Fruit fly (Drosophila melanogaster) whole organism, embryonic: Measurements from ENCODE around the gene nanos.
A peak's percentile ranks its signal among the peaks of the same experiment; 100 is the strongest.

Experiments
- Adf1 ChIP-seq: fragments of 200-800 bp; sonication (Bioruptor generic); IDR thresholded peaks from 2 replicates; pipeline ENCODE4 v1.3.6; 2022; ENCODE audit warnings: missing biosample characterization, missing genetic modification characterization
- Asciz ChIP-seq: fragments of 200-800 bp; sonication (Bioruptor generic); optimal IDR thresholded peaks from 2 replicates; lab custom pipeline; 2017; ENCODE audit warnings: missing biosample characterization, mild to moderate bottlenecking, missing genetic modification characterization, missing genetic modification reagents
- C15 ChIP-seq: fragments of 200-800 bp; sonication (Bioruptor generic); IDR thresholded peaks from 3 replicates; pipeline ENCODE4 v1.3.6; 2022; ENCODE audit warnings: missing biosample characterization, missing genetic modification characterization
- CG10147 ChIP-seq: fragments of 200-800 bp; sonication (Bioruptor generic); optimal IDR thresholded peaks from 2 replicates; lab custom pipeline; 2019; ENCODE audit warnings: missing biosample characterization, mild to moderate bottlenecking, missing genetic modification characterization, moderate library complexity
- CG10959 ChIP-seq: fragments of 200-800 bp; sonication (Bioruptor generic); IDR thresholded peaks from 2 replicates; pipeline ENCODE4 v1.3.6; 2022; ENCODE audit warnings: missing biosample characterization, missing genetic modification characterization
- CG11560 ChIP-seq: fragments of 200-800 bp; sonication (Bioruptor generic); IDR thresholded peaks from 3 replicates; pipeline ENCODE4 v1.3.6; 2022; ENCODE audit warnings: missing biosample characterization, missing genetic modification characterization
- CG13296 ChIP-seq: fragments of 200-800 bp; sonication (Bioruptor generic); optimal IDR thresholded peaks from 3 replicates; lab custom pipeline; 2018; ENCODE audit warnings: missing biosample characterization, mild to moderate bottlenecking, missing genetic modification characterization
- CG14441 ChIP-seq: fragments of 200-800 bp; sonication (Bioruptor generic); IDR thresholded peaks from 2 replicates; pipeline ENCODE4 v1.3.6; 2022; ENCODE audit warnings: missing biosample characterization, missing genetic modification characterization
- CG15011 ChIP-seq: fragments of 200-800 bp; sonication (Bioruptor generic); optimal IDR thresholded peaks from 3 replicates; lab custom pipeline; 2018; ENCODE audit warnings: missing biosample characterization, mild to moderate bottlenecking, missing genetic modification characterization
- CG15269 ChIP-seq: fragments of 200-800 bp; sonication (Bioruptor generic); optimal IDR thresholded peaks from 2 replicates; lab custom pipeline; 2018; ENCODE audit warnings: missing biosample characterization, mild to moderate bottlenecking, missing genetic modification characterization, moderate library complexity
- CG18599 ChIP-seq: fragments of 200-800 bp; sonication (Bioruptor generic); optimal IDR thresholded peaks from 3 replicates; lab custom pipeline; 2017; ENCODE audit warnings: missing biosample characterization, missing genetic modification characterization, mild to moderate bottlenecking, moderate library complexity, missing genetic modification reagents
- CG2875 ChIP-seq: fragments of 200-800 bp; sonication (Bioruptor generic); optimal IDR thresholded peaks from 2 replicates; lab custom pipeline; 2017; ENCODE audit warnings: missing biosample characterization, mild to moderate bottlenecking, missing genetic modification characterization, missing genetic modification reagents
- CG31441 ChIP-seq: fragments of 200-800 bp; sonication (Bioruptor generic); IDR thresholded peaks from 2 replicates; pipeline ENCODE4 v1.3.6; 2022; ENCODE audit warnings: missing biosample characterization, missing genetic modification characterization
- CG32532 ChIP-seq: fragments of 200-800 bp; sonication (Bioruptor generic); IDR thresholded peaks from 2 replicates; pipeline ENCODE4 v1.3.6; 2022; ENCODE audit warnings: missing biosample characterization, missing genetic modification characterization
- CG3726 ChIP-seq: fragments of 200-800 bp; sonication (Bioruptor generic); IDR thresholded peaks from 3 replicates; pipeline ENCODE4, ENCODE4 v1.3.6; 2022; ENCODE audit warnings: missing biosample characterization, missing genetic modification characterization
- CG3838 ChIP-seq: fragments of 200-800 bp; sonication (Bioruptor generic); optimal IDR thresholded peaks from 3 replicates; lab custom pipeline; 2016; ENCODE audit warnings: missing biosample characterization, missing genetic modification characterization
- CG3847 ChIP-seq: fragments of 200-800 bp; sonication (Bioruptor generic); IDR thresholded peaks from 2 replicates; pipeline ENCODE4 v1.3.6; 2022; ENCODE audit warnings: missing biosample characterization, missing genetic modification characterization
- CG4328 ChIP-seq: fragments of 200-800 bp; sonication (Bioruptor generic); optimal IDR thresholded peaks from 3 replicates; lab custom pipeline; 2017; ENCODE audit warnings: missing biosample characterization, missing genetic modification reagents, missing genetic modification characterization
- CG4707 ChIP-seq: fragments of 200-800 bp; sonication (Bioruptor generic); optimal IDR thresholded peaks from 2 replicates; lab custom pipeline; 2018; ENCODE audit warnings: missing biosample characterization, mild to moderate bottlenecking, missing genetic modification characterization, moderate library complexity
- CG5953 ChIP-seq: fragments of 200-800 bp; sonication (Bioruptor generic); IDR thresholded peaks from 2 replicates; pipeline ENCODE4 v1.3.6; 2022; ENCODE audit warnings: missing biosample characterization, missing genetic modification characterization
- CG6272 ChIP-seq: fragments of 200-800 bp; sonication (Bioruptor generic); IDR thresholded peaks from 2 replicates; pipeline ENCODE4 v1.3.6; 2022; ENCODE audit warnings: missing biosample characterization, missing genetic modification characterization
- CG6654 ChIP-seq: fragments of 200-800 bp; sonication (Bioruptor generic); optimal IDR thresholded peaks from 2 replicates; lab custom pipeline; 2017; ENCODE audit warnings: missing biosample characterization, mild to moderate bottlenecking, missing genetic modification characterization
- CG8478 ChIP-seq: fragments of >200 bp; optimal IDR thresholded peaks from 2 replicates; lab custom pipeline; 2018
- CG9817 ChIP-seq: fragments of 200-800 bp; sonication (Bioruptor generic); optimal IDR thresholded peaks from 2 replicates; lab custom pipeline; 2018; ENCODE audit warnings: missing biosample characterization, mild to moderate bottlenecking, missing genetic modification characterization, moderate library complexity
- CG9932 ChIP-seq: fragments of 200-800 bp; sonication (Bioruptor generic); IDR thresholded peaks from 2 replicates; pipeline ENCODE4 v1.3.6; 2022; ENCODE audit warnings: missing biosample characterization, missing genetic modification characterization
- D19B ChIP-seq: fragments of 200-800 bp; sonication (Bioruptor generic); optimal IDR thresholded peaks from 2 replicates; lab custom pipeline; 2017; ENCODE audit warnings: missing biosample characterization, mild to moderate bottlenecking, missing genetic modification characterization
- Hmr ChIP-seq: fragments of 200-800 bp; sonication (Bioruptor generic); optimal IDR thresholded peaks from 3 replicates; lab custom pipeline; 2017; ENCODE audit warnings: mild to moderate bottlenecking, missing biosample characterization, missing genetic modification reagents, missing genetic modification characterization
- Hr39 ChIP-seq: fragments of >200 bp; optimal IDR thresholded peaks from 2 replicates; lab custom pipeline; 2017
- Hsf ChIP-seq: fragments of 200-800 bp; sonication (Bioruptor generic); optimal IDR thresholded peaks from 3 replicates; lab custom pipeline; 2016; ENCODE audit warnings: missing biosample characterization, missing genetic modification characterization
- Med ChIP-seq: fragments of 200-800 bp; sonication (Bioruptor generic); peaks from one replicate; lab custom pipeline; 2016; ENCODE audit warnings: missing biosample characterization, missing genetic modification characterization, mild to moderate bottlenecking, inconsistent platforms, moderate library complexity
- NK7.1 ChIP-seq: fragments of 200-800 bp; sonication (Bioruptor generic); optimal IDR thresholded peaks from 3 replicates; lab custom pipeline; 2016; ENCODE audit warnings: missing biosample characterization, missing genetic modification characterization
- Nf-YB ChIP-seq: fragments of 200-800 bp; sonication (Bioruptor generic); optimal IDR thresholded peaks from 3 replicates; lab custom pipeline; 2019; ENCODE audit warnings: missing biosample characterization, mild to moderate bottlenecking, missing genetic modification characterization, moderate library complexity
- PHDP ChIP-seq: fragments of 200-800 bp; sonication (Bioruptor generic); optimal IDR thresholded peaks from 3 replicates; lab custom pipeline; 2018; ENCODE audit warnings: missing biosample characterization, mild to moderate bottlenecking, missing genetic modification characterization, moderate library complexity
- Sin3A ChIP-seq: fragments of >200 bp; optimal IDR thresholded peaks from 2 replicates; lab custom pipeline; 2018
- Taf1 ChIP-seq: fragments of 200-800 bp; sonication (Bioruptor generic); IDR thresholded peaks from 2 replicates; pipeline ENCODE4 v1.3.6; 2022; ENCODE audit warnings: missing biosample characterization, missing genetic modification characterization
- Trl ChIP-seq, 3 experiments: fragments of >200 bp in 2 of 3; fragments of 200-800 bp in 1 of 3; sonication (Bioruptor generic) in 1 of 3; optimal IDR thresholded peaks; 2 replicates in 1 of 3; 3 replicates in 2 of 3; lab custom pipeline; 2016 to 2017; ENCODE audit warnings: missing biosample characterization in 1 of 3, missing genetic modification characterization in 1 of 3
- bbx ChIP-seq: fragments of 200-800 bp; sonication (Bioruptor generic); IDR thresholded peaks from 2 replicates; pipeline ENCODE4 v1.3.6; 2022; ENCODE audit warnings: missing biosample characterization, missing genetic modification characterization; ENCODE audit not compliant: partially characterized antibody
- chinmo ChIP-seq: fragments of 200-800 bp; sonication (Bioruptor generic); IDR thresholded peaks from 4 replicates; pipeline ENCODE4 v1.3.6; 2022; ENCODE audit warnings: missing biosample characterization, missing genetic modification characterization; ENCODE audit not compliant: partially characterized antibody
- ci ChIP-seq: fragments of 200-800 bp; sonication (Bioruptor generic); IDR thresholded peaks from 3 replicates; pipeline ENCODE4 v1.3.6; 2022; ENCODE audit warnings: missing biosample characterization, missing genetic modification characterization
- exex ChIP-seq: fragments of 200-800 bp; sonication (Bioruptor generic); optimal IDR thresholded peaks from 4 replicates; lab custom pipeline; 2018; ENCODE audit warnings: missing biosample characterization, mild to moderate bottlenecking, missing genetic modification characterization, moderate library complexity
- fd102C ChIP-seq: fragments of 200-800 bp; sonication (Bioruptor generic); optimal IDR thresholded peaks from 2 replicates; lab custom pipeline; 2018; ENCODE audit warnings: missing biosample characterization, mild to moderate bottlenecking, missing genetic modification characterization, moderate library complexity
- h ChIP-seq: fragments of >200 bp; optimal IDR thresholded peaks from 2 replicates; lab custom pipeline; 2017
- her ChIP-seq: fragments of 200-800 bp; sonication (Bioruptor generic); optimal IDR thresholded peaks from 2 replicates; lab custom pipeline; 2016; ENCODE audit warnings: missing biosample characterization, missing genetic modification characterization
- jing ChIP-seq: fragments of 200-800 bp; sonication (Bioruptor generic); optimal IDR thresholded peaks from 2 replicates; lab custom pipeline; 2018; ENCODE audit warnings: missing biosample characterization, mild to moderate bottlenecking, missing genetic modification characterization
- onecut ChIP-seq: fragments of 200-800 bp; sonication (Bioruptor generic); IDR thresholded peaks from 2 replicates; pipeline ENCODE4 v1.3.6; 2022; ENCODE audit warnings: missing biosample characterization, missing genetic modification characterization
- p53 ChIP-seq: fragments of 200-800 bp; sonication (Bioruptor generic); optimal IDR thresholded peaks from 2 replicates; lab custom pipeline; 2016; ENCODE audit warnings: missing biosample characterization, missing genetic modification characterization
- rib ChIP-seq: fragments of 200-800 bp; sonication (Bioruptor generic); IDR thresholded peaks from 2 replicates; pipeline ENCODE4 v1.3.6; 2022; ENCODE audit warnings: missing biosample characterization, missing genetic modification characterization
- ro ChIP-seq: fragments of 200-800 bp; sonication (Bioruptor generic); IDR thresholded peaks from 2 replicates; pipeline ENCODE4 v1.3.6; 2022; ENCODE audit warnings: missing biosample characterization, missing genetic modification characterization
- sd ChIP-seq: fragments of 200-800 bp; sonication (Bioruptor generic); optimal IDR thresholded peaks from 3 replicates; lab custom pipeline; 2018; ENCODE audit warnings: missing biosample characterization, mild to moderate bottlenecking, missing genetic modification characterization, moderate library complexity
- sens ChIP-seq: fragments of 200-800 bp; sonication (Bioruptor generic); peaks from one replicate; lab custom pipeline; 2016; ENCODE audit warnings: missing biosample characterization, missing genetic modification characterization
- sob ChIP-seq: fragments of 200-800 bp; sonication (Bioruptor generic); IDR thresholded peaks from 2 replicates; pipeline ENCODE4 v1.3.6; 2022; ENCODE audit warnings: missing biosample characterization, missing genetic modification characterization
- tna ChIP-seq: fragments of 200-800 bp; sonication (Bioruptor generic); IDR thresholded peaks from 2 replicates; pipeline ENCODE4 v1.3.6; 2022; ENCODE audit warnings: missing biosample characterization, missing genetic modification characterization; ENCODE audit not compliant: partially characterized antibody
- yki ChIP-seq: fragments of >200 bp; optimal IDR thresholded peaks from 3 replicates; lab custom pipeline; 2018

Gene nanos

dm6 chr3R:19132146-19132833, 24.7 kb upstream of the nanos start, which contains the start of gene Cyp12a5 (continued):
- TF ChIP-seq CG6654 (GFP tag; lab: Kevin White, UChicago) (no peak), D19B (GFP tag; lab: Kevin White, UChicago) (peak; percentile 89), h (lab: Kevin White, UChicago) (no peak), CG9932 (GFP tag; lab: Robert Waterston, UW) (0 out of 2 replicates have a peak, but pooled peaks have one; percentile 25), Adf1 (GFP tag; lab: Robert Waterston, UW) (no peak), onecut (GFP tag; lab: Robert Waterston, UW) (no peak), C15 (GFP tag; lab: Robert Waterston, UW) (no peak), PHDP (tag; lab: Kevin White, UChicago) (peak; percentile 23), CG13296 (GFP tag; lab: Kevin White, UChicago) (no peak), tna (GFP tag; lab: Robert Waterston, UW) (no peak), CG32532 (0 out of 2 replicates have a peak, but pooled peaks have one; percentile 11), CG3847 (GFP tag; lab: Robert Waterston, UW) (no peak), Taf1 (GFP tag; lab: Robert Waterston, UW) (no peak), Hmr (peak; percentile 20), sd (tag; lab: Kevin White, UChicago) (peak; percentile 47), Hsf (GFP tag; lab: Kevin White, UChicago) (no peak), CG10147 (no peak), CG4328 (no peak), exex (tag; lab: Kevin White, UChicago) (peak; percentile 23), CG31441 (GFP tag; lab: Robert Waterston, UW) (no peak), NK7.1 (GFP tag; lab: Kevin White, UChicago) (no peak), chinmo (GFP tag; lab: Robert Waterston, UW) (0 out of 4 replicates have a peak, but pooled peaks have one; percentile 18), Sin3A (no peak), CG6272 (GFP tag; lab: Robert Waterston, UW) (no peak), CG9817 (tag; lab: Kevin White, UChicago) (no peak), Trl (optimal IDR thresholded peaks at IDR 0.05; lab: Kevin White, UChicago) (peak in 1 of 2 experiments; percentile 21), Trl (GFP tag; optimal IDR thresholded peaks at IDR 0.05; lab: Kevin White, UChicago) (no peak), CG15011 (no peak), CG10959 (GFP tag; lab: Robert Waterston, UW) (no peak), Nf-YB (GFP tag; lab: Kevin White, UChicago) (peak; percentile 86), fd102C (no peak), CG5953 (no peak), p53 (no peak), CG8478 (lab: Kevin White, UChicago) (no peak), CG4707 (GFP tag; lab: Kevin White, UChicago) (no peak), CG15269 (tag; lab: Kevin White, UChicago) (no peak)
- TF ChIP-seq, all 482 proteins: peak for 14

dm6 chr3R:19134957-19135356, 22.1 kb upstream of the nanos start, which contains the start of gene Cyp12a4:
Gene Cyp12a4, plus strand, starts transcription at chr3R:19135158.
- peak; percentile 56; the same call in 1 of the 2 replicates for TF ChIP-seq rib
- TF ChIP-seq yki (lab: Kevin White, UChicago): no peak
- TF ChIP-seq Med (GFP tag; lab: Kevin White, UChicago): peak; percentile 23
- no peak for TF ChIP-seq CG14441 (GFP tag; lab: Robert Waterston, UW)
- peak; percentile 76 for TF ChIP-seq exex (tag; lab: Kevin White, UChicago)
- no peak for TF ChIP-seq CG3838
- no peak for TF ChIP-seq CG11560 (tag; lab: Robert Waterston, UW)
- TF ChIP-seq jing (GFP tag; lab: Kevin White, UChicago): no peak
- TF ChIP-seq her: no peak
- TF ChIP-seq sob (GFP tag; lab: Robert Waterston, UW): no peak
- no peak for TF ChIP-seq CG2875 (GFP tag; lab: Kevin White, UChicago)
- TF ChIP-seq Asciz (GFP tag; lab: Kevin White, UChicago): no peak
- TF ChIP-seq ci (GFP tag; lab: Robert Waterston, UW): no peak
- TF ChIP-seq Hr39: no peak
- TF ChIP-seq sens (GFP tag; lab: Kevin White, UChicago): peak; percentile 21
- TF ChIP-seq bbx (GFP tag; lab: Robert Waterston, UW): no peak
- peak; percentile 8 for TF ChIP-seq CG18599
- TF ChIP-seq CG3726: no peak
- TF ChIP-seq ro (GFP tag; lab: Robert Waterston, UW): no peak
